Worm (Caenorhabditis elegans): ENCODE results near the gene C45B11.9.

The C45B11.9 gene

ce11 chrV:11076028-11076402 is 35.9 kb downstream of the C45B11.9 start:
- TF ChIP-seq egl-13 (tag; optimal IDR thresholded peaks at IDR 0.05) (no peak), ets-5 (GFP tag; IDR thresholded peaks at IDR 0.05) (no peak), fkh-8 (tag; optimal IDR thresholded peaks at IDR 0.05) (no peak), blmp-1 (tag; optimal IDR thresholded peaks at IDR 0.05) (no peak), nhr-237 (tag; optimal IDR thresholded peaks at IDR 0.05) (no peak), grh-1 (GFP tag; IDR thresholded peaks at IDR 0.05) (no peak), pqm-1 (tag; optimal IDR thresholded peaks at IDR 0.05) (no peak), ztf-4 (tag; optimal IDR thresholded peaks at IDR 0.05) (peak; percentile 26), nhr-20 (tag; optimal IDR thresholded peaks at IDR 0.05) (no peak), unc-130 (tag; optimal IDR thresholded peaks at IDR 0.05) (no peak), hlh-17 (GFP tag; optimal IDR thresholded peaks at IDR 0.05; ENCODE audit: borderline replicate concordance) (no peak), zag-1 (tag; optimal IDR thresholded peaks at IDR 0.05) (no peak), nhr-85 (tag) (peak; percentile 41), lin-39 (tag; optimal IDR thresholded peaks at IDR 0.05) (no peak)

ce11 chrV:11076403-11076802 is 36.3 kb downstream of the C45B11.9 start:
- no peak for TF ChIP-seq mef-2 (tag; optimal IDR thresholded peaks at IDR 0.05)
- TF ChIP-seq pax-3 (tag; optimal IDR thresholded peaks at IDR 0.05) = no peak
- no peak for TF ChIP-seq irx-1 (tag; optimal IDR thresholded peaks at IDR 0.05)
- no peak for TF ChIP-seq grh-1 (GFP tag; IDR thresholded peaks at IDR 0.05)
- TF ChIP-seq zip-4 (GFP tag; optimal IDR thresholded peaks at IDR 0.05) = no peak
- TF ChIP-seq nhr-90 (tag; optimal IDR thresholded peaks at IDR 0.05; ENCODE audit: poor library complexity) = peak; percentile 27
- no peak for TF ChIP-seq egl-27 (tag; optimal IDR thresholded peaks at IDR 0.05)
- no peak for TF ChIP-seq sptf-1 (tag; optimal IDR thresholded peaks at IDR 0.05)
- no peak for TF ChIP-seq ces-1 (GFP tag; optimal IDR thresholded peaks at IDR 0.05)
- TF ChIP-seq aha-1 (tag; optimal IDR thresholded peaks at IDR 0.05) = no peak
- no peak for TF ChIP-seq ztf-4 (tag; optimal IDR thresholded peaks at IDR 0.05)
- no peak for TF ChIP-seq lin-15B (tag; optimal IDR thresholded peaks at IDR 0.05)
- TF ChIP-seq fkh-10 (GFP tag; optimal IDR thresholded peaks at IDR 0.05) = no peak
- TF ChIP-seq C04F5.9 (tag; optimal IDR thresholded peaks at IDR 0.05) = no peak
- peak; percentile 12 for TF ChIP-seq lin-14 (GFP tag; optimal IDR thresholded peaks at IDR 0.05)
- no peak for TF ChIP-seq hlh-4 (tag; optimal IDR thresholded peaks at IDR 0.05)
- TF ChIP-seq nhr-28 (tag; optimal IDR thresholded peaks at IDR 0.05) = no peak
- no peak for TF ChIP-seq snpc-4 (tag; optimal IDR thresholded peaks at IDR 0.05)
- no peak for TF ChIP-seq fkh-4 (tag; optimal IDR thresholded peaks at IDR 0.05; ENCODE audit: borderline replicate concordance)
- no peak for TF ChIP-seq unc-98 (GFP tag; IDR thresholded peaks at IDR 0.05)
- no peak for TF ChIP-seq Y116A8C.19 (tag; optimal IDR thresholded peaks at IDR 0.05; ENCODE audit: borderline replicate concordance)
- TF ChIP-seq skn-1 (tag; optimal IDR thresholded peaks at IDR 0.05) = no peak
- no peak for TF ChIP-seq nhr-76 (tag; optimal IDR thresholded peaks at IDR 0.05)
- no peak for TF ChIP-seq nhr-77 (tag; optimal IDR thresholded peaks at IDR 0.05)
- no peak for TF ChIP-seq nhr-12 (tag; optimal IDR thresholded peaks at IDR 0.05)
- peak; percentile 37 for TF ChIP-seq lin-13 (GFP tag; optimal IDR thresholded peaks at IDR 0.05)
- TF ChIP-seq pqm-1 (tag; optimal IDR thresholded peaks at IDR 0.05) = no peak
- no peak for TF ChIP-seq nhr-11 (tag; optimal IDR thresholded peaks at IDR 0.05)
- peak; percentile 44 for TF ChIP-seq nhr-85 (tag)
- no peak for TF ChIP-seq C34B4.2 (tag; optimal IDR thresholded peaks at IDR 0.05)
- no peak for TF ChIP-seq tlp-1 (tag; optimal IDR thresholded peaks at IDR 0.05)
- TF ChIP-seq sox-4 (tag; optimal IDR thresholded peaks at IDR 0.05) = no peak
- no peak for TF ChIP-seq vab-15 (tag; optimal IDR thresholded peaks at IDR 0.05)
- no peak for TF ChIP-seq mep-1 (tag; optimal IDR thresholded peaks at IDR 0.05)
- TF ChIP-seq ets-5 (GFP tag; IDR thresholded peaks at IDR 0.05) = no peak
- no peak for TF ChIP-seq elt-2 (tag; optimal IDR thresholded peaks at IDR 0.05)
- peak; percentile 50 for TF ChIP-seq snu-23 (GFP tag; optimal IDR thresholded peaks at IDR 0.05)
- no peak for TF ChIP-seq mab-9 (GFP tag; IDR thresholded peaks at IDR 0.05)
- no peak for TF ChIP-seq unc-86 (tag; optimal IDR thresholded peaks at IDR 0.05)
- TF ChIP-seq ceh-88 (GFP tag; IDR thresholded peaks at IDR 0.05) = no peak
- TF ChIP-seq ceh-82 (tag; optimal IDR thresholded peaks at IDR 0.05) = no peak
- TF ChIP-seq C16A3.4 (tag; optimal IDR thresholded peaks at IDR 0.05) = no peak
- no peak for TF ChIP-seq tbx-2 (tag; optimal IDR thresholded peaks at IDR 0.05)
- TF ChIP-seq elt-3 (tag; optimal IDR thresholded peaks at IDR 0.05) = peak in 1 of 6 experiments; percentile 21
- TF ChIP-seq egl-13 (tag; optimal IDR thresholded peaks at IDR 0.05) = no peak
- TF ChIP-seq fkh-8 (tag; optimal IDR thresholded peaks at IDR 0.05) = no peak
